Fruit fly (Drosophila melanogaster) whole organism, embryonic: ENCODE measurements around the gene SCaMC.
A peak's percentile ranks its signal among the peaks of the same experiment; 100 is the strongest.

Experiments
- Blimp-1 ChIP-seq: fragments of 200-800 bp; sonication (Bioruptor generic); optimal IDR thresholded peaks from 3 replicates; lab custom pipeline; 2018; ENCODE audit warnings: missing biosample characterization, missing genetic modification characterization, mild to moderate bottlenecking, moderate library complexity, missing genetic modification reagents
- CG14050 ChIP-seq: fragments of 200-800 bp; sonication (Bioruptor generic); IDR thresholded peaks from 3 replicates; pipeline ENCODE4 v1.3.6; 2022; ENCODE audit warnings: missing biosample characterization, missing genetic modification characterization
- CG16813 ChIP-seq: fragments of 200-800 bp; sonication (Bioruptor generic); IDR thresholded peaks from 3 replicates; pipeline ENCODE4 v1.3.6; 2022; ENCODE audit warnings: missing biosample characterization, missing genetic modification characterization; ENCODE audit not compliant: partially characterized antibody
- CG17568 ChIP-seq: fragments of 200-800 bp; sonication (Bioruptor generic); optimal IDR thresholded peaks from 2 replicates; lab custom pipeline; 2018; ENCODE audit warnings: missing biosample characterization, mild to moderate bottlenecking, missing genetic modification characterization, moderate library complexity
- CG7839 ChIP-seq: fragments of 200-800 bp; sonication (Bioruptor generic); optimal IDR thresholded peaks from 3 replicates; lab custom pipeline; 2018; ENCODE audit warnings: missing biosample characterization, mild to moderate bottlenecking, missing genetic modification characterization, moderate library complexity
- CG9797 ChIP-seq: fragments of 200-800 bp; sonication (Bioruptor generic); optimal IDR thresholded peaks from 3 replicates; lab custom pipeline; 2018; ENCODE audit warnings: missing biosample characterization, mild to moderate bottlenecking, missing genetic modification characterization
- D ChIP-seq, 2 experiments: fragments of 200-800 bp in 1 of 2; fragments of >200 bp in 1 of 2; sonication (Bioruptor generic) in 1 of 2; optimal IDR thresholded peaks; 2 replicates in 1 of 2; 3 replicates in 1 of 2; lab custom pipeline; 2017; ENCODE audit warnings: mild to moderate bottlenecking in 1 of 2, missing biosample characterization in 1 of 2, missing genetic modification characterization in 1 of 2, missing genetic modification reagents in 1 of 2
- H2.0 ChIP-seq: fragments of 200-800 bp; sonication (Bioruptor generic); IDR thresholded peaks from 2 replicates; pipeline ENCODE4 v1.3.6; 2022; ENCODE audit warnings: missing biosample characterization, missing genetic modification characterization
- NC2β ChIP-seq: fragments of 200-800 bp; sonication (Bioruptor generic); optimal IDR thresholded peaks from 2 replicates; lab custom pipeline; 2016; ENCODE audit warnings: missing biosample characterization, missing genetic modification characterization
- chn ChIP-seq: fragments of 200-800 bp; sonication (Bioruptor generic); optimal IDR thresholded peaks from 2 replicates; lab custom pipeline; 2016; ENCODE audit warnings: missing biosample characterization, missing genetic modification characterization
- gce ChIP-seq: fragments of 200-800 bp; sonication (Bioruptor generic); IDR thresholded peaks from 3 replicates; pipeline ENCODE4 v1.3.6; 2022; ENCODE audit warnings: missing biosample characterization, missing genetic modification characterization
- psq ChIP-seq: fragments of 200-800 bp; sonication (Bioruptor generic); optimal IDR thresholded peaks from 2 replicates; lab custom pipeline; 2017; ENCODE audit warnings: missing biosample characterization, missing genetic modification characterization
- repo ChIP-seq: fragments of 200-800 bp; sonication (Bioruptor generic); optimal IDR thresholded peaks from 2 replicates; lab custom pipeline; 2016; ENCODE audit warnings: missing biosample characterization, missing genetic modification characterization
- zfh2 ChIP-seq: fragments of 200-800 bp; sonication (Bioruptor generic); optimal IDR thresholded peaks from 2 replicates; lab custom pipeline; 2016; ENCODE audit warnings: missing biosample characterization, missing genetic modification characterization

DNA sequence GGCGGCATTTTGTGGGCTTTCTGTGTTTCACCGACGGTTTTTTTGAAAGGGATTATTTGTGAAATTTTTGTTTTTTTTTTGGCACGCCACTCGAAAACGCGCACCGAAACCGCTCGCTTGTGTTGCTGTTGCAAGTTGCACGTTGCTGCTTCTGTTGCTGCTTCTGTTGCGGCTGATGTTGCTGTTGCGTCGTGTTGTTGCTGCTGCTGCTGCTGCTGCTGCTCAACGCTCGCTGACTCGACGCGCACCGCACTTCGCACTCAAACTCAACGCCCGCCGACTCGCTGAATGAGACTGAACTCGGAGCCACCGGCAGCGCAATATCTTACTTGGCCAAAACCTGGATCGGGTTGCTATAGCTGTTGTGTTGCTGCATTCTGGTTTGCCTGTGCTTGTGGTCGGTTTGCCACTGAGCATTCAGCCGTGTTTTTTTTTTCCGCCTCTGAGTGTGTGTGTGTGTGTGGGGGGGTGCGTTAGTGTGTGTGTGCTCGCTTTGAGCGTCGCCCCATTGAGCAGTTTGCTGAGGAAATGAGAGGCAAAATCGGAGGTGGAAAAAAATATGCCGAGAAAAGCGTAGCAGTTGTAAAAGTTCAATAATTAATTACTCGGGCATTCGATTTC is 17.9 kb upstream of the SCaMC start, which contains the start of gene toe:
- TF ChIP-seq D (optimal IDR thresholded peaks at IDR 0.05; lab: Kevin White, UChicago) = no peak
- TF ChIP-seq D (GFP tag; optimal IDR thresholded peaks at IDR 0.05; lab: Kevin White, UChicago) = no peak
- no peak for TF ChIP-seq CG14050 (GFP tag; lab: Robert Waterston, UW)
- no peak for TF ChIP-seq H2.0 (GFP tag; lab: Robert Waterston, UW)
- TF ChIP-seq NC2β = no peak
- TF ChIP-seq CG17568 (GFP tag; lab: Kevin White, UChicago) = no peak
- no peak for TF ChIP-seq Blimp-1 (GFP tag; lab: Kevin White, UChicago)
- no peak for TF ChIP-seq chn (GFP tag; lab: Kevin White, UChicago)
- 0 out of 3 replicates have a peak, but pooled peaks have one; percentile 32 for TF ChIP-seq gce (GFP tag; lab: Robert Waterston, UW)
- no peak for TF ChIP-seq psq (GFP tag; lab: Kevin White, UChicago)
- TF ChIP-seq CG7839 (tag; lab: Kevin White, UChicago) = no peak
- no peak for TF ChIP-seq zfh2
- no peak for TF ChIP-seq CG9797 (GFP tag; lab: Kevin White, UChicago)
- no peak for TF ChIP-seq repo (GFP tag; lab: Kevin White, UChicago)
- no peak for TF ChIP-seq CG16813 (GFP tag; lab: Robert Waterston, UW)
